Worm (Caenorhabditis elegans): ENCODE measurements around the gene bus-18.

bus-18 gene

DNA sequence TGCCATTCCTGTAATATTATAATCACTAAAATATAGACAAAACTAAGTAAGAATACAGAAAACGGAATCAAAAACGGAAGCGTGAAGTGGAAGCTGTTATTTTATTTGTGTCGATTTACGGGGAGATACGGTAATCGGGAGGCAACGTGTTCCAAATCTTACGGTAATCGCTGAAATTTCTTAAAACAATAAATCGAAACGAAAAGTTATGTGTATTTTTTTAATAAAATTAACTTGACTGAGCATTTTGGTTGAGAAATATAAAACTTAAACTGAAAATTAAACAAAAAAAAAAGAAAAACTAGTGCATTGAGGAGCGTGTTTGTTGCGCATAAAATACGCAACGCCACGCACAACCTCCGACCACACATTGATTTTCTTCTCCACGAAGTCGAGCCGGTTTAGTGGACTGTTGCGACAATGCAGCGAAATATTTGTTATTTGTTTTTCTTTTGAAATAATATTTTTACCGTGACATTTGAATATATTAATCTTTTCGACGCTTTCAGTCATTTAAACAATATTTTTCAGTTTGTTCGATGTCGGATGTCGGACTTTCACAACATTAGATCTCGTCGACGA is 9.1 kb upstream of the bus-18 start, which contains the start of the genes F55A11.1 and syx-5 (continued):
- TF ChIP-seq egl-27 (tag; optimal IDR thresholded peaks at IDR 0.05) (no peak), mef-2 (tag; optimal IDR thresholded peaks at IDR 0.05) (no peak), unc-30 (tag; optimal IDR thresholded peaks at IDR 0.05) (peak; percentile 28), nhr-90 (tag; optimal IDR thresholded peaks at IDR 0.05; ENCODE audit: poor library complexity) (peak; percentile 96), ceh-8 (GFP tag; optimal IDR thresholded peaks at IDR 0.05) (peak; percentile 92), pqm-1 (tag; optimal IDR thresholded peaks at IDR 0.05) (no peak), grh-1 (GFP tag; IDR thresholded peaks at IDR 0.05) (peak; percentile 92), hpl-2 (GFP tag; optimal IDR thresholded peaks at IDR 0.05) (peak; percentile 50), dsc-1 (tag; optimal IDR thresholded peaks at IDR 0.05) (peak; percentile 98), nhr-12 (tag; optimal IDR thresholded peaks at IDR 0.05) (peak; percentile 14), fos-1 (tag; optimal IDR thresholded peaks at IDR 0.05) (peak; percentile 68), nhr-11 (tag; optimal IDR thresholded peaks at IDR 0.05) (peak; percentile 83), skn-1 (tag; optimal IDR thresholded peaks at IDR 0.05) (peak; percentile 34), ceh-88 (GFP tag; IDR thresholded peaks at IDR 0.05) (peak; percentile 88), swsn-7 (tag; optimal IDR thresholded peaks at IDR 0.05) (peak; percentile 96), xbp-1 (tag; optimal IDR thresholded peaks at IDR 0.05) (peak; percentile 100), unc-62 (GFP tag; optimal IDR thresholded peaks at IDR 0.05) (no peak)

DNA sequence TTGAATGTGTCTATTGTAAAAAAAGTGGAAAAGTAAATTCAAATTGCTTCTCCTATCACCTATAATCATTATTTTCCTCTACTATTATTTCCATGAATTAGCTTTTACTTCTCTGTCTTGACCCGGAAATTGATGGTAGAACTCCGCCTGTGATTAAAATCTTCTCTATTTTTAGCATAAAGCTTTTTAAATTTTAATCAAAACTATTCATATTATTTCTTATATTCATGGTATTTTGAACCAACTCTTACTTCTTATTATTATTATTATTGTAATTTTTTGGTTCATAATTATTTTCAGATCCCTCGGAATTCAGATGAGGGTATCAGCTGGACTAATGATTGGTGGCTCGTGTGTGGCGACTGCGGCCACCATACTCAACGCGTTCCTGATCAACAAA is 6.5 kb upstream of the bus-18 start, which contains the start of gene sel-11:
Gene sel-11 (plus strand): TSS at position 301 of the 400 bp plus-strand sequence.
- no peak for TF ChIP-seq F16B12.6 (tag; optimal IDR thresholded peaks at IDR 0.05)
- no peak for TF ChIP-seq Y116A8C.19 (tag; optimal IDR thresholded peaks at IDR 0.05; ENCODE audit: borderline replicate concordance)
- TF ChIP-seq lin-35 (GFP tag; optimal IDR thresholded peaks at IDR 0.05), result no peak
- TF ChIP-seq lin-39 (tag; optimal IDR thresholded peaks at IDR 0.05), result no peak
- no peak for TF ChIP-seq skn-1 (tag; optimal IDR thresholded peaks at IDR 0.05)
- no peak for TF ChIP-seq hpl-2 (GFP tag; optimal IDR thresholded peaks at IDR 0.05)
- no peak for TF ChIP-seq nhr-90 (tag; optimal IDR thresholded peaks at IDR 0.05; ENCODE audit: poor library complexity)
- no peak for TF ChIP-seq unc-86 (tag; optimal IDR thresholded peaks at IDR 0.05)
- no peak for TF ChIP-seq xbp-1 (tag; optimal IDR thresholded peaks at IDR 0.05)

DNA sequence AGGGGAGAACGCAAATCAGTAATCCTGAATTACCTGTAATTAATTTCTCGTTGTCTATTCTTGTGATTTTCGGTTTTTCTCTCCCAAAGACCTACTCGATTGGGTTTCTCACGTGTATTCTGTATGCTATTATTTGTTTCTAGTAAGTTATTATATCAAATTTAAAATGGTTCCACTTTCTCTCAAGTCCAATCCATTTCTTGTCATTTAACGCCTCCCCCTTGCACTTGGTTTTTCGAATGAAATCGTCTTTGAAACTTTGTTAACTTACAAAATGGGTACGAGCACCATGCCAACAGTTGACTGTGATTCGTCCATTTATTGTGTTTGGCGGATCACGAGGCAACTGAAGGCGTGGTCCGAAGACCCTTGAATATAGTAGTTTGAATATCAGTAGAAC is 3.9 kb upstream of the bus-18 start:
- TF ChIP-seq lin-15B (tag; optimal IDR thresholded peaks at IDR 0.05) (no peak), efl-1 (optimal IDR thresholded peaks at IDR 0.05) (no peak), efl-1 (GFP tag; optimal IDR thresholded peaks at IDR 0.05 in 1 of 2) (peak in 1 of 2 experiments; percentile 56)

DNA sequence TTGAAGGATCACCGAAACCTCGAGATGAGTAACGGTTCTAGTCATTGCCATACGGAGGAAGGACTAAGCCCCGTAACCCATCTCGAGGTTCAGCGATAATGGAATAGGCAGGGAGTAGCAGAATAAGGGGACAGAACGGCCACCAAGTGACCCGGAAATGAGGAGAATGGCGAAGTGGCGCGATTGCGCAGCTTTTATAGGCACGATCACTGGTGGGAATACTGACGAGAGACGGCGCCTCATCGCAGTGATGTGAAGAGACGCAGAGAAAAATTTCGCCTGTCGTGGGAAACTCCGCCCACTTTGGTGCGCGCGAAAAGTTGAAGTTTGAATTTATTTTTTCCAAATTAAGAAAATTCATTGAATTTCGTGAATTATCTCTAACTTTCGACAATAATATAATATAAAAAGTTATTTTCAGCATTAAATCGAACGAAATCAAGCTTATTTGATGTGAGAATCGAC is 3.4 kb upstream of the bus-18 start, which contains the start of gene F55A11.4:
Gene F55A11.4 (plus strand): TSS at position 415 of the 465 bp plus-strand sequence.
- TF ChIP-seq nhr-28 (tag; optimal IDR thresholded peaks at IDR 0.05) (no peak), ztf-4 (tag; optimal IDR thresholded peaks at IDR 0.05) (no peak), snpc-4 (tag; optimal IDR thresholded peaks at IDR 0.05) (no peak), efl-1 (optimal IDR thresholded peaks at IDR 0.05) (peak in 1 of 2 experiments; percentile 42), efl-1 (GFP tag; optimal IDR thresholded peaks at IDR 0.05 in 1 of 2) (peak; percentile 50 to 92), lin-35 (GFP tag; optimal IDR thresholded peaks at IDR 0.05) (peak in 1 of 2 experiments; percentile 43), aha-1 (tag; optimal IDR thresholded peaks at IDR 0.05) (no peak), pqm-1 (tag; optimal IDR thresholded peaks at IDR 0.05) (no peak), fkh-4 (tag; optimal IDR thresholded peaks at IDR 0.05; ENCODE audit: borderline replicate concordance) (no peak), F16B12.6 (tag; optimal IDR thresholded peaks at IDR 0.05) (no peak), nhr-71 (tag; optimal IDR thresholded peaks at IDR 0.05) (peak; percentile 9), mef-2 (tag; optimal IDR thresholded peaks at IDR 0.05) (no peak), fkh-8 (tag; optimal IDR thresholded peaks at IDR 0.05) (no peak), lin-13 (GFP tag; optimal IDR thresholded peaks at IDR 0.05) (no peak), nhr-76 (tag; optimal IDR thresholded peaks at IDR 0.05) (no peak), nhr-84 (tag; optimal IDR thresholded peaks at IDR 0.05) (no peak), blmp-1 (tag; optimal IDR thresholded peaks at IDR 0.05) (peak; percentile 35), egl-13 (tag; optimal IDR thresholded peaks at IDR 0.05) (no peak), snu-23 (GFP tag; optimal IDR thresholded peaks at IDR 0.05) (no peak), lsy-2 (tag; optimal IDR thresholded peaks at IDR 0.05) (peak in 1 of 2 experiments; percentile 29), sup-37 (GFP tag; optimal IDR thresholded peaks at IDR 0.05) (no peak), zip-4 (GFP tag; optimal IDR thresholded peaks at IDR 0.05) (no peak), hlh-4 (tag; optimal IDR thresholded peaks at IDR 0.05) (no peak), ceh-63 (GFP tag; optimal IDR thresholded peaks at IDR 0.05) (no peak), elt-2 (tag; optimal IDR thresholded peaks at IDR 0.05) (no peak), hpl-2 (GFP tag; optimal IDR thresholded peaks at IDR 0.05) (no peak), nhr-77 (tag; optimal IDR thresholded peaks at IDR 0.05) (no peak), mep-1 (tag; optimal IDR thresholded peaks at IDR 0.05) (no peak), elt-3 (tag; optimal IDR thresholded peaks at IDR 0.05) (no peak)

Measured in whole organism, L1 larva.